Fruit fly (Drosophila melanogaster) whole organism, pupa: ENCODE results near the gene CG33322.

Source experiments
- CG10348 ChIP-seq: fragments of 200-800 bp; sonication (Bioruptor generic); IDR thresholded peaks from 2 replicates; pipeline ENCODE4 v1.3.6; 2022; ENCODE audit warnings: missing biosample characterization, missing genetic modification characterization
- CG12605 ChIP-seq: fragments of 200-800 bp; sonication (Bioruptor generic); IDR thresholded peaks from 2 replicates; pipeline ENCODE4 v1.3.6; 2022; ENCODE audit warnings: missing biosample characterization, missing genetic modification characterization
- CG13204 ChIP-seq: fragments of 200-800 bp; sonication (Bioruptor generic); optimal IDR thresholded peaks from 2 replicates; lab custom pipeline; 2018; ENCODE audit warnings: missing biosample characterization, mild to moderate bottlenecking, missing genetic modification characterization, moderate library complexity
- CG14655 ChIP-seq: fragments of 200-800 bp; sonication (Bioruptor generic); optimal IDR thresholded peaks from 3 replicates; lab custom pipeline; 2017; ENCODE audit warnings: mild to moderate bottlenecking, missing biosample characterization, missing genetic modification reagents, missing genetic modification characterization
- CG15710 ChIP-seq: fragments of 200-800 bp; sonication (Bioruptor generic); optimal IDR thresholded peaks from 2 replicates; lab custom pipeline; 2018; ENCODE audit warnings: missing biosample characterization, mild to moderate bottlenecking, missing genetic modification characterization, moderate library complexity
- CG17806 ChIP-seq: fragments of 200-800 bp; sonication (Bioruptor generic); optimal IDR thresholded peaks from 2 replicates; lab custom pipeline; 2018; ENCODE audit warnings: missing biosample characterization, mild to moderate bottlenecking, missing genetic modification characterization, moderate library complexity
- CG32121 ChIP-seq: fragments of 200-800 bp; sonication (Bioruptor generic); IDR thresholded peaks from 2 replicates; pipeline ENCODE4 v1.3.6; 2022; ENCODE audit warnings: missing biosample characterization, missing genetic modification characterization
- CG34367 ChIP-seq: fragments of 200-800 bp; sonication (Bioruptor generic); optimal IDR thresholded peaks from 2 replicates; lab custom pipeline; 2018; ENCODE audit warnings: missing biosample characterization, mild to moderate bottlenecking, missing genetic modification characterization
- CG4496 ChIP-seq: fragments of 200-800 bp; sonication (Bioruptor generic); IDR thresholded peaks from 3 replicates; pipeline ENCODE4 v1.3.6; 2022; ENCODE audit warnings: missing biosample characterization, missing genetic modification characterization
- CG8159 ChIP-seq: fragments of 200-800 bp; sonication (Bioruptor generic); optimal IDR thresholded peaks from 3 replicates; lab custom pipeline; 2018; ENCODE audit warnings: missing biosample characterization, mild to moderate bottlenecking, missing genetic modification characterization, moderate library complexity
- CG8301 ChIP-seq: fragments of 200-800 bp; sonication (Bioruptor generic); optimal IDR thresholded peaks from 2 replicates; lab custom pipeline; 2018; ENCODE audit warnings: missing biosample characterization, mild to moderate bottlenecking, missing genetic modification characterization
- CG9948 ChIP-seq: fragments of 200-800 bp; sonication (Bioruptor generic); optimal IDR thresholded peaks from 2 replicates; lab custom pipeline; 2018; ENCODE audit warnings: missing biosample characterization, mild to moderate bottlenecking, missing genetic modification characterization, moderate library complexity
- D1 ChIP-seq: fragments of 200-800 bp; sonication (Bioruptor generic); optimal IDR thresholded peaks from 2 replicates; lab custom pipeline; 2018; ENCODE audit warnings: missing biosample characterization, mild to moderate bottlenecking, missing genetic modification characterization, moderate library complexity
- EcR ChIP-seq: fragments of 200-800 bp; sonication (Bioruptor generic); optimal IDR thresholded peaks from 3 replicates; lab custom pipeline; 2019; ENCODE audit warnings: missing biosample characterization, missing genetic modification characterization, mild to moderate bottlenecking, moderate library complexity, missing genetic modification reagents
- Ets98B ChIP-seq: fragments of 200-800 bp; sonication (Bioruptor generic); IDR thresholded peaks from 2 replicates; pipeline ENCODE4 v1.3.6; 2022; ENCODE audit warnings: missing biosample characterization, missing genetic modification characterization
- Pif1A ChIP-seq: fragments of 200-800 bp; sonication (Bioruptor generic); optimal IDR thresholded peaks from 3 replicates; lab custom pipeline; 2016; ENCODE audit warnings: missing biosample characterization, missing genetic modification characterization
- Pif1B ChIP-seq: fragments of 200-800 bp; sonication (Bioruptor generic); optimal IDR thresholded peaks from 3 replicates; lab custom pipeline; 2016; ENCODE audit warnings: missing biosample characterization, missing genetic modification characterization
- Snoo ChIP-seq: fragments of 200-800 bp; sonication (Bioruptor generic); optimal IDR thresholded peaks from 3 replicates; lab custom pipeline; 2017; ENCODE audit warnings: missing biosample characterization, mild to moderate bottlenecking, missing genetic modification characterization, inconsistent platforms
- fd96Ca ChIP-seq: fragments of 200-800 bp; sonication (Bioruptor generic); IDR thresholded peaks from 3 replicates; pipeline ENCODE4 v1.3.6; 2022; ENCODE audit warnings: missing biosample characterization, missing genetic modification characterization
- gl ChIP-seq: fragments of 200-800 bp; sonication (Bioruptor generic); optimal IDR thresholded peaks from 2 replicates; lab custom pipeline; 2018; ENCODE audit warnings: missing biosample characterization, mild to moderate bottlenecking, missing genetic modification characterization
- rn ChIP-seq: fragments of 200-800 bp; sonication (Bioruptor generic); IDR thresholded peaks from 2 replicates; pipeline ENCODE4 v1.3.6; 2022; ENCODE audit warnings: missing biosample characterization, missing genetic modification characterization

The CG33322 gene

dm6 chr2L:20816140-20816539, at the start of gene CG33322:
CG33322 (minus strand) TSS chr2L:20816240.
- TF ChIP-seq rn (no peak), D1 (tag; lab: Kevin White, UChicago) (no peak), CG15710 (tag; lab: Kevin White, UChicago) (no peak), CG14655 (GFP tag; lab: Kevin White, UChicago) (no peak), EcR (GFP tag; lab: Kevin White, UChicago) (no peak), Pif1A (GFP tag; lab: Kevin White, UChicago) (no peak), CG9948 (no peak), CG12605 (GFP tag; lab: Robert Waterston, UW) (no peak), CG17806 (tag; lab: Kevin White, UChicago) (no peak)
- TF ChIP-seq, all 21 proteins: peak for 0

dm6 chr2L:20864764-20865265, 48.8 kb upstream of the CG33322 start, which contains the start of gene CG9338:
CG9338 (plus strand) TSS chr2L:20865215.
- TF ChIP-seq gl (no peak), CG4496 (GFP tag; lab: Robert Waterston, UW) (peak; percentile 90), CG12605 (GFP tag; lab: Robert Waterston, UW) (no peak; the same call in 1 of the 2 replicates), EcR (GFP tag; lab: Kevin White, UChicago) (no peak), Ets98B (GFP tag; lab: Robert Waterston, UW) (peak; percentile 91), rn (peak; percentile 73; the same call in 1 of the 2 replicates), CG8159 (tag; lab: Kevin White, UChicago) (peak; percentile 85), Snoo (tag; lab: Kevin White, UChicago) (no peak), Pif1A (GFP tag; lab: Kevin White, UChicago) (peak; percentile 92), CG9948 (no peak), CG10348 (0 out of 2 replicates have a peak, but pooled peaks have one; percentile 32), CG34367 (tag; lab: Kevin White, UChicago) (no peak), CG8301 (tag; lab: Kevin White, UChicago) (peak; percentile 77), CG32121 (GFP tag; lab: Robert Waterston, UW) (peak; percentile 93), D1 (tag; lab: Kevin White, UChicago) (peak; percentile 50), Pif1B (GFP tag; lab: Kevin White, UChicago) (peak; percentile 74), CG15710 (tag; lab: Kevin White, UChicago) (no peak), CG13204 (GFP tag; lab: Kevin White, UChicago) (no peak), CG17806 (tag; lab: Kevin White, UChicago) (no peak), fd96Ca (GFP tag; lab: Robert Waterston, UW) (peak; percentile 92), CG14655 (GFP tag; lab: Kevin White, UChicago) (peak; percentile 75)

dm6 chr2L:20858371-20859340, 42.6 kb upstream of the CG33322 start, which contains the start of gene bero:
bero (plus strand) TSS chr2L:20858695.
- TF ChIP-seq CG10348 (no peak), EcR (GFP tag; lab: Kevin White, UChicago) (no peak), Pif1B (GFP tag; lab: Kevin White, UChicago) (no peak), CG13204 (GFP tag; lab: Kevin White, UChicago) (no peak), CG12605 (GFP tag; lab: Robert Waterston, UW) (no peak), CG9948 (no peak), CG4496 (GFP tag; lab: Robert Waterston, UW) (no peak), Ets98B (GFP tag; lab: Robert Waterston, UW) (no peak), CG34367 (tag; lab: Kevin White, UChicago) (no peak), CG32121 (GFP tag; lab: Robert Waterston, UW) (no peak), Pif1A (GFP tag; lab: Kevin White, UChicago) (no peak), CG14655 (GFP tag; lab: Kevin White, UChicago) (no peak), rn (no peak), Snoo (tag; lab: Kevin White, UChicago) (no peak), CG8159 (tag; lab: Kevin White, UChicago) (no peak), CG8301 (tag; lab: Kevin White, UChicago) (no peak), CG15710 (tag; lab: Kevin White, UChicago) (no peak), CG17806 (tag; lab: Kevin White, UChicago) (no peak), D1 (tag; lab: Kevin White, UChicago) (no peak)

dm6 chr2L:20857791-20858190, 41.8 kb upstream of the CG33322 start, which contains the start of gene CG14400:
CG14400 (minus strand) TSS chr2L:20857891.
- TF ChIP-seq CG14655 (GFP tag; lab: Kevin White, UChicago) (no peak), CG13204 (GFP tag; lab: Kevin White, UChicago) (no peak), CG10348 (no peak), rn (no peak), CG32121 (GFP tag; lab: Robert Waterston, UW) (no peak), Pif1A (GFP tag; lab: Kevin White, UChicago) (no peak), fd96Ca (GFP tag; lab: Robert Waterston, UW) (no peak), CG9948 (no peak), CG17806 (tag; lab: Kevin White, UChicago) (no peak), gl (no peak), CG34367 (tag; lab: Kevin White, UChicago) (no peak), D1 (tag; lab: Kevin White, UChicago) (no peak), Ets98B (GFP tag; lab: Robert Waterston, UW) (no peak), EcR (GFP tag; lab: Kevin White, UChicago) (no peak), CG8159 (tag; lab: Kevin White, UChicago) (no peak), Pif1B (GFP tag; lab: Kevin White, UChicago) (no peak), CG8301 (tag; lab: Kevin White, UChicago) (no peak)
- TF ChIP-seq, all 21 proteins: peak for 0
